Fruit fly (Drosophila melanogaster): ENCODE results near the gene CG34345.
A peak's percentile ranks its signal among the peaks of the same experiment; 100 is the strongest.

The CG34345 gene

dm6 chr2L:6611374-6612005 is 11.4 kb upstream of the CG34345 start (continued):
- TF ChIP-seq Optix (GFP tag; IDR thresholded peaks at IDR 0.05): no peak
- TF ChIP-seq sens (GFP tag): peak; percentile 31
- no peak for TF ChIP-seq toy (GFP tag; IDR thresholded peaks at IDR 0.05)
- TF ChIP-seq Gsc (GFP tag; IDR thresholded peaks at IDR 0.05): no peak
- no peak for TF ChIP-seq caup (GFP tag; optimal IDR thresholded peaks at IDR 0.05; ENCODE audit: severe bottlenecking)
- TF ChIP-seq CG8290 (GFP tag; optimal IDR thresholded peaks at IDR 0.05): peak; percentile 1
- TF ChIP-seq CG8290 (tag; optimal IDR thresholded peaks at IDR 0.05): no peak
- TF ChIP-seq NfI (GFP tag; optimal IDR thresholded peaks at IDR 0.05): no peak
- TF ChIP-seq Xrp1 (GFP tag; IDR thresholded peaks at IDR 0.05): no peak
- TF ChIP-seq slbo (GFP tag; IDR thresholded peaks at IDR 0.05): no peak
- peak; percentile 47 for TF ChIP-seq CG11504 (tag; optimal IDR thresholded peaks at IDR 0.05)
- no peak for TF ChIP-seq pum (GFP tag; optimal IDR thresholded peaks at IDR 0.05)
- TF ChIP-seq sug (tag; optimal IDR thresholded peaks at IDR 0.05): no peak
- TF ChIP-seq gsb-n (tag; optimal IDR thresholded peaks at IDR 0.05): peak; percentile 9
- 0 out of 2 replicates have a peak, but pooled peaks have one; percentile 18 for TF ChIP-seq Ptx1 (GFP tag; IDR thresholded peaks at IDR 0.05)
- peak; percentile 24 for TF ChIP-seq CG7839 (tag; optimal IDR thresholded peaks at IDR 0.05)
- TF ChIP-seq Nf-YB (GFP tag; optimal IDR thresholded peaks at IDR 0.05): no peak
- TF ChIP-seq az2 (GFP tag; optimal IDR thresholded peaks at IDR 0.05): no peak
- no peak for TF ChIP-seq Lpt (GFP tag; optimal IDR thresholded peaks at IDR 0.05)
- no peak for TF ChIP-seq CG7745 (tag; optimal IDR thresholded peaks at IDR 0.05)
- TF ChIP-seq salm (tag; optimal IDR thresholded peaks at IDR 0.05): no peak
- no peak for TF ChIP-seq esg (GFP tag; conservative IDR thresholded peaks at IDR 0.05)
- no peak for TF ChIP-seq ash1 (GFP tag; optimal IDR thresholded peaks at IDR 0.05)
- peak; percentile 38 for TF ChIP-seq gem (tag; optimal IDR thresholded peaks at IDR 0.05)
- TF ChIP-seq scrt (GFP tag; optimal IDR thresholded peaks at IDR 0.05): no peak
- TF ChIP-seq bsh (GFP tag; optimal IDR thresholded peaks at IDR 0.05): peak in 1 of 2 experiments; percentile 22
- TF ChIP-seq CG7357 (GFP tag; IDR thresholded peaks at IDR 0.05): no peak
- no peak for TF ChIP-seq CG2120 (GFP tag; optimal IDR thresholded peaks at IDR 0.05)
- no peak for TF ChIP-seq Max (GFP tag; optimal IDR thresholded peaks at IDR 0.05)
- no peak for TF ChIP-seq Doc2 (GFP tag; IDR thresholded peaks at IDR 0.05)
- TF ChIP-seq CG33213 (GFP tag; optimal IDR thresholded peaks at IDR 0.05): no peak
- TF ChIP-seq CG3726 (GFP tag; IDR thresholded peaks at IDR 0.05): no peak
- TF ChIP-seq CG10654 (GFP tag; optimal IDR thresholded peaks at IDR 0.05): no peak
- TF ChIP-seq Hand (GFP tag; optimal IDR thresholded peaks at IDR 0.05): no peak
- no peak for TF ChIP-seq her (GFP tag; optimal IDR thresholded peaks at IDR 0.05)
- no peak for TF ChIP-seq slp2 (GFP tag; optimal IDR thresholded peaks at IDR 0.05)
- peak; percentile 10 for TF ChIP-seq Sox102F (GFP tag; optimal IDR thresholded peaks at IDR 0.05)
- TF ChIP-seq CG17328 (GFP tag; IDR thresholded peaks at IDR 0.05): no peak
- TF ChIP-seq CG2678 (tag; optimal IDR thresholded peaks at IDR 0.05): peak; percentile 15
- no peak for TF ChIP-seq CG1647 (GFP tag; optimal IDR thresholded peaks at IDR 0.05)
- no peak for TF ChIP-seq Hey (tag; optimal IDR thresholded peaks at IDR 0.05)
- no peak for TF ChIP-seq pfk (GFP tag; optimal IDR thresholded peaks at IDR 0.05)
- TF ChIP-seq Sry-β (GFP tag; optimal IDR thresholded peaks at IDR 0.05): no peak
- no peak for TF ChIP-seq yki (optimal IDR thresholded peaks at IDR 0.05)
- TF ChIP-seq CG17612 (GFP tag; IDR thresholded peaks at IDR 0.05): no peak
- no peak for TF ChIP-seq CG16779 (GFP tag; IDR thresholded peaks at IDR 0.05)
- TF ChIP-seq CG8388 (GFP tag; optimal IDR thresholded peaks at IDR 0.05): peak; percentile 47
- peak; percentile 61 for TF ChIP-seq crol (GFP tag; IDR thresholded peaks at IDR 0.05)
- TF ChIP-seq eve (GFP tag; optimal IDR thresholded peaks at IDR 0.05): no peak
- no peak for TF ChIP-seq CG1602 (GFP tag; optimal IDR thresholded peaks at IDR 0.05)
- peak; percentile 19 for TF ChIP-seq dmrt99B (tag; optimal IDR thresholded peaks at IDR 0.05)
- TF ChIP-seq pita (GFP tag; optimal IDR thresholded peaks at IDR 0.05): no peak

All from whole organism, embryonic.